Fruit fly (Drosophila melanogaster) Kc167 (cell line): ENCODE data around the gene CG45690.

Source experiments
- Myc ChIP-seq: fragments of >200 bp; optimal IDR thresholded peaks from 2 replicates; lab custom pipeline; 2017; ENCODE audit warnings: missing external identifiers
- Sin3A ChIP-seq: fragments of >200 bp; optimal IDR thresholded peaks from 2 replicates; lab custom pipeline; 2018; ENCODE audit warnings: missing external identifiers
- h ChIP-seq: fragments of >200 bp; optimal IDR thresholded peaks from 3 replicates; lab custom pipeline; 2018; ENCODE audit warnings: missing external identifiers
- psq ChIP-seq: fragments of >200 bp; optimal IDR thresholded peaks from 2 replicates; lab custom pipeline; 2017; ENCODE audit warnings: missing external identifiers
- ttk ChIP-seq: sonication (Bioruptor generic); optimal IDR thresholded peaks from 2 replicates; lab custom pipeline; 2017; ENCODE audit warnings: missing external identifiers

dm6 chr2L:10689221-10690034 lies 31.3 kb downstream of the CG45690 start, which contains the start of gene CG7294:
- TF ChIP-seq Sin3A (lab: Kevin White, UChicago) (no peak), psq (no peak), Myc (lab: Kevin White, UChicago) (no peak), ttk (lab: Kevin White, UChicago) (no peak), h (lab: Kevin White, UChicago) (no peak)
